Worm (Caenorhabditis elegans) whole organism, late embryonic: ENCODE data around the gene Y70C5C.1.

Source experiments
- F13H6.1 ChIP-seq: sonication (generic microtip); optimal IDR thresholded peaks from 2 replicates; lab custom pipeline; 2016; ENCODE audit warnings: missing genetic modification characterization, missing compliant biosample characterization
- ahr-1 ChIP-seq: sonication (generic microtip); optimal IDR thresholded peaks from 2 replicates; lab custom pipeline; 2016; ENCODE audit warnings: missing genetic modification characterization, missing compliant biosample characterization
- ceh-14 ChIP-seq: sonication (generic microtip); optimal IDR thresholded peaks from 2 replicates; lab custom pipeline; 2016; ENCODE audit warnings: missing genotype, missing genetic modification characterization, missing compliant biosample characterization
- ceh-18 ChIP-seq: sonication (generic microtip); optimal IDR thresholded peaks from 2 replicates; lab custom pipeline; 2016; ENCODE audit warnings: missing genetic modification characterization, missing compliant biosample characterization
- ceh-22 ChIP-seq: sonication (generic microtip); optimal IDR thresholded peaks from 2 replicates; lab custom pipeline; 2017; ENCODE audit warnings: missing biosample characterization, missing genetic modification characterization
- ceh-24 ChIP-seq: sonication (generic microtip); optimal IDR thresholded peaks from 2 replicates; lab custom pipeline; 2016; ENCODE audit warnings: mild to moderate bottlenecking, missing genetic modification characterization, missing compliant biosample characterization
- ceh-30 ChIP-seq: fragments of 150-350 bp; optimal IDR thresholded peaks from 2 replicates; lab custom pipeline; 2014; ENCODE audit warnings: missing biosample characterization, missing genetic modification characterization
- ceh-34 ChIP-seq: sonication (generic microtip); optimal IDR thresholded peaks from 2 replicates; lab custom pipeline; 2016; ENCODE audit warnings: mild to moderate bottlenecking, missing genetic modification characterization, missing compliant biosample characterization
- ceh-48 ChIP-seq: sonication (generic microtip); optimal IDR thresholded peaks from 2 replicates; lab custom pipeline; 2016; ENCODE audit warnings: missing genetic modification characterization, inconsistent platforms, missing compliant biosample characterization
- ceh-9 ChIP-seq: sonication (generic microtip); optimal IDR thresholded peaks from 2 replicates; lab custom pipeline; 2016; ENCODE audit warnings: mild to moderate bottlenecking, missing genetic modification characterization, inconsistent platforms, missing compliant biosample characterization
- elt-2 ChIP-seq: sonication (generic microtip); optimal IDR thresholded peaks from 2 replicates; lab custom pipeline; 2016; ENCODE audit warnings: missing genetic modification reagents, missing genetic modification characterization, missing compliant biosample characterization
- ets-4 ChIP-seq: sonication (generic microtip); optimal IDR thresholded peaks from 2 replicates; lab custom pipeline; 2016; ENCODE audit warnings: missing genetic modification characterization, missing compliant biosample characterization
- eyg-1 ChIP-seq: sonication (generic microtip); optimal IDR thresholded peaks from 2 replicates; lab custom pipeline; 2016; ENCODE audit warnings: missing genotype, missing genetic modification characterization, missing compliant biosample characterization
- fax-1 ChIP-seq: sonication (generic microtip); optimal IDR thresholded peaks from 2 replicates; lab custom pipeline; 2016; ENCODE audit warnings: missing genotype, missing genetic modification characterization, missing compliant biosample characterization
- fkh-6 ChIP-seq: sonication (generic microtip); optimal IDR thresholded peaks from 2 replicates; lab custom pipeline; 2016; ENCODE audit warnings: missing genetic modification characterization, missing compliant biosample characterization
- gmeb-2 ChIP-seq: sonication (generic microtip); optimal IDR thresholded peaks from 2 replicates; lab custom pipeline; 2016; ENCODE audit warnings: missing genetic modification characterization, inconsistent platforms, missing compliant biosample characterization
- hlh-13 ChIP-seq: fragments of 200-800 bp; sonication (Bioruptor generic); optimal IDR thresholded peaks from 2 replicates; lab custom pipeline; 2018; ENCODE audit warnings: mild to moderate bottlenecking, missing genetic modification characterization, missing compliant biosample characterization
- hlh-15 ChIP-seq: sonication (generic microtip); optimal IDR thresholded peaks from 2 replicates; lab custom pipeline; 2016; ENCODE audit warnings: missing genetic modification characterization, missing compliant biosample characterization
- lin-11 ChIP-seq: fragments of 200-800 bp; sonication (Bioruptor generic); optimal IDR thresholded peaks from 2 replicates; lab custom pipeline; 2018; ENCODE audit warnings: mild to moderate bottlenecking, missing genetic modification characterization, missing compliant biosample characterization
- madf-2 ChIP-seq: sonication (generic microtip); optimal IDR thresholded peaks from 2 replicates; lab custom pipeline; 2017; ENCODE audit warnings: missing genetic modification characterization, missing compliant biosample characterization
- nfya-1 ChIP-seq: sonication (generic microtip); optimal IDR thresholded peaks from 2 replicates; lab custom pipeline; 2017; ENCODE audit warnings: missing genetic modification characterization, mild to moderate bottlenecking, missing compliant biosample characterization, antibody characterized with exemption, moderate library complexity
- odd-2 ChIP-seq: sonication (generic microtip); optimal IDR thresholded peaks from 2 replicates; lab custom pipeline; 2017; ENCODE audit warnings: antibody characterized with exemption, mild to moderate bottlenecking, missing genetic modification characterization, missing compliant biosample characterization
- pat-9 ChIP-seq: fragments of 200-800 bp; sonication (Bioruptor generic); optimal IDR thresholded peaks from 2 replicates; lab custom pipeline; 2018; ENCODE audit warnings: mild to moderate bottlenecking, missing genetic modification characterization, moderate library complexity, missing compliant biosample characterization
- pax-1 ChIP-seq: fragments of 150-350 bp; optimal IDR thresholded peaks from 2 replicates; lab custom pipeline; 2014; ENCODE audit warnings: missing biosample characterization, missing genetic modification characterization
- pha-2 ChIP-seq: sonication (generic microtip); optimal IDR thresholded peaks from 2 replicates; lab custom pipeline; 2017; ENCODE audit warnings: mild to moderate bottlenecking, missing genetic modification characterization, missing compliant biosample characterization
- pha-4 ChIP-seq: fragments of 150-350 bp; optimal IDR thresholded peaks from 2 replicates; lab custom pipeline; 2018; ENCODE audit warnings: missing biosample characterization, missing genetic modification reagents, missing genetic modification characterization
- pqm-1 ChIP-seq: sonication (generic microtip); optimal IDR thresholded peaks from 2 replicates; lab custom pipeline; 2016; ENCODE audit warnings: missing genetic modification characterization, missing compliant biosample characterization
- rnt-1 ChIP-seq: sonication (generic microtip); optimal IDR thresholded peaks from 2 replicates; lab custom pipeline; 2016; ENCODE audit warnings: missing genetic modification characterization, missing compliant biosample characterization
- sox-2 ChIP-seq: fragments of 200-800 bp; sonication (Bioruptor generic); IDR thresholded peaks from 2 replicates; pipeline ENCODE4 v1.3.6; 2022; ENCODE audit warnings: missing genetic modification reagents, missing genetic modification characterization, missing compliant biosample characterization
- sox-4 ChIP-seq: sonication (generic microtip); optimal IDR thresholded peaks from 2 replicates; lab custom pipeline; 2017; ENCODE audit warnings: mild to moderate bottlenecking, missing genetic modification characterization, inconsistent platforms, missing compliant biosample characterization
- syd-9 ChIP-seq: sonication (generic microtip); optimal IDR thresholded peaks from 2 replicates; lab custom pipeline; 2016; ENCODE audit warnings: mild to moderate bottlenecking, missing genetic modification characterization, moderate library complexity, missing compliant biosample characterization
- tbx-2 ChIP-seq: sonication (generic microtip); optimal IDR thresholded peaks from 2 replicates; lab custom pipeline; 2016; ENCODE audit warnings: missing genetic modification characterization, missing compliant biosample characterization
- tbx-7 ChIP-seq: sonication (generic microtip); optimal IDR thresholded peaks from 2 replicates; lab custom pipeline; 2016; ENCODE audit warnings: missing genotype, missing genetic modification characterization, missing compliant biosample characterization
- ttx-3 ChIP-seq: sonication (generic microtip); optimal IDR thresholded peaks from 2 replicates; lab custom pipeline; 2016; ENCODE audit warnings: missing genetic modification reagents, missing genetic modification characterization, missing compliant biosample characterization
- unc-3 ChIP-seq, 2 experiments: fragments of 200-800 bp in 1 of 2; sonication (Bioruptor generic) in 1 of 2; sonication (generic microtip) in 1 of 2; conservative IDR thresholded peaks in 1 of 2; optimal IDR thresholded peaks in 1 of 2; 2 replicates each; pipeline versions ENCODE4 v1.3.6 to Lab custom; 2016 to 2022; ENCODE audit warnings: missing compliant biosample characterization in 2 of 2, missing genetic modification characterization in 2 of 2, missing genetic modification reagents in 1 of 2
- unc-55 ChIP-seq: sonication (generic microtip); optimal IDR thresholded peaks from 2 replicates; lab custom pipeline; 2017; ENCODE audit warnings: missing biosample characterization, missing genetic modification reagents, missing genetic modification characterization

Y70C5C.1 gene

ce11 chrV:16672198-16672597 is 27.8 kb upstream of the Y70C5C.1 start, which contains the start of gene F14F8.8:
Gene F14F8.8, minus strand, starts transcription at chrV:16672298.
- TF ChIP-seq eyg-1 (tag; lab: Kevin White, UChicago) (no peak), madf-2 (tag; lab: Kevin White, UChicago) (no peak), rnt-1 (tag; lab: Kevin White, UChicago) (no peak), syd-9 (tag; lab: Kevin White, UChicago) (no peak)

ce11 chrV:16674399-16674798 is 25.6 kb upstream of the Y70C5C.1 start:
- TF ChIP-seq tbx-7 (tag; lab: Kevin White, UChicago) (no peak), ets-4 (tag; lab: Kevin White, UChicago) (no peak), fax-1 (tag; lab: Kevin White, UChicago) (no peak), ttx-3 (tag; lab: Kevin White, UChicago) (no peak), ceh-14 (tag; lab: Kevin White, UChicago) (no peak), fkh-6 (tag; lab: Kevin White, UChicago) (no peak), ceh-22 (no peak), ahr-1 (no peak), ceh-30 (tag; lab: Kevin White, UChicago) (no peak), ceh-34 (no peak), sox-4 (tag; lab: Kevin White, UChicago) (no peak), unc-55 (GFP tag; lab: Kevin White, UChicago) (no peak), hlh-15 (tag; lab: Kevin White, UChicago) (no peak), gmeb-2 (tag; lab: Kevin White, UChicago) (no peak), F13H6.1 (tag; lab: Kevin White, UChicago) (no peak), rnt-1 (tag; lab: Kevin White, UChicago) (no peak), pha-2 (tag; lab: Kevin White, UChicago) (no peak), unc-3 (GFP tag; conservative IDR thresholded peaks at IDR 0.05; lab: Robert Waterston, UW) (no peak), unc-3 (tag; optimal IDR thresholded peaks at IDR 0.05; lab: Kevin White, UChicago) (no peak), odd-2 (tag; lab: Kevin White, UChicago) (no peak), elt-2 (tag; lab: Kevin White, UChicago) (no peak)

- TF ChIP-seq tbx-2 (tag; lab: Kevin White, UChicago) (no peak), sox-4 (tag; lab: Kevin White, UChicago) (no peak), ceh-24 (tag; lab: Kevin White, UChicago) (no peak), elt-2 (tag; lab: Kevin White, UChicago) (no peak), ttx-3 (tag; lab: Kevin White, UChicago) (no peak), fax-1 (tag; lab: Kevin White, UChicago) (no peak), ceh-48 (no peak), pat-9 (tag; lab: Kevin White, UChicago) (no peak), sox-2 (no peak), pqm-1 (tag; lab: Kevin White, UChicago) (no peak), F13H6.1 (tag; lab: Kevin White, UChicago) (no peak), pha-4 (tag; lab: Kevin White, UChicago) (no peak), lin-11 (tag; lab: Kevin White, UChicago) (no peak), ceh-18 (tag; lab: Kevin White, UChicago) (no peak), hlh-13 (no peak), ceh-9 (tag; lab: Kevin White, UChicago) (no peak), pax-1 (tag; lab: Kevin White, UChicago) (no peak)
Observed at ce11 chrV:16675553-16675952, 24.5 kb upstream of the Y70C5C.1 start, which contains the start of gene srz-1. Gene srz-1, plus strand, starts transcription at chrV:16675853.

- TF ChIP-seq nfya-1 (tag; lab: Kevin White, UChicago) (no peak), pat-9 (tag; lab: Kevin White, UChicago) (no peak), ceh-18 (tag; lab: Kevin White, UChicago) (no peak)
Observed at ce11 chrV:16679237-16679636, 20.8 kb upstream of the Y70C5C.1 start, which contains the start of gene srz-103. Gene srz-103, minus strand, starts transcription at chrV:16679337.
